Worm (Caenorhabditis elegans): Measurements from ENCODE around the gene F55G11.2.

ce11 chrIV:12995886-12996285 lies 26.8 kb upstream of the F55G11.2 start, which contains the start of gene K10D11.7:
- TF ChIP-seq R02D3.7 (tag; optimal IDR thresholded peaks at IDR 0.05) (no peak), ama-1 (optimal IDR thresholded peaks at IDR 0.05) (no peak), T26A8.4 (GFP tag; IDR thresholded peaks at IDR 0.05) (no peak), aha-1 (tag) (no peak), duxl-1 (tag; optimal IDR thresholded peaks at IDR 0.05; ENCODE audit: poor library complexity) (no peak), lin-39 (tag; optimal IDR thresholded peaks at IDR 0.05) (no peak), pqm-1 (tag; optimal IDR thresholded peaks at IDR 0.05) (no peak), nhr-76 (tag; optimal IDR thresholded peaks at IDR 0.05) (no peak), nhr-25 (tag; optimal IDR thresholded peaks at IDR 0.05; ENCODE audit: borderline replicate concordance, insufficient read depth) (no peak), lin-13 (GFP tag; optimal IDR thresholded peaks at IDR 0.05) (no peak), hlh-11 (tag; optimal IDR thresholded peaks at IDR 0.05) (no peak), dpl-1 (GFP tag; optimal IDR thresholded peaks at IDR 0.05) (no peak), mdl-1 (tag; optimal IDR thresholded peaks at IDR 0.05) (no peak)
